Worm (Caenorhabditis elegans): Measurements from ENCODE around the gene osm-10.

osm-10 gene

ce11 chrIII:7226607-7227006 is 16.5 kb upstream of the osm-10 start, which contains the start of gene hsp-75:
TSS of gene hsp-75 (minus strand) at chrIII:7226707.
- no peak for TF ChIP-seq unc-62 (GFP tag; optimal IDR thresholded peaks at IDR 0.05)

- TF ChIP-seq unc-62 (GFP tag; optimal IDR thresholded peaks at IDR 0.05) = no peak
Observed at ce11 chrIII:7229687-7230086, 13.4 kb upstream of the osm-10 start, which contains the start of gene R151.8. TSS of gene R151.8 (minus strand) at chrIII:7229787.

- no peak for TF ChIP-seq unc-62 (GFP tag; optimal IDR thresholded peaks at IDR 0.05)
Observed at ce11 chrIII:7230841-7231240, 12.2 kb upstream of the osm-10 start, which contains the start of gene R151.10. TSS of gene R151.10 (minus strand) at chrIII:7230941.

- TF ChIP-seq unc-62 (GFP tag; optimal IDR thresholded peaks at IDR 0.05) = no peak
Observed at ce11 chrIII:7232782-7233181, 10.3 kb upstream of the osm-10 start, which contains the start of gene adr-2. TSS of gene adr-2 (minus strand) at chrIII:7232882.

ce11 chrIII:7234148-7234547 is 8.9 kb upstream of the osm-10 start, which contains the start of gene ndus-8:
TSS of gene ndus-8 (minus strand) at chrIII:7234202.
- TF ChIP-seq unc-62 (GFP tag; optimal IDR thresholded peaks at IDR 0.05) = no peak

- TF ChIP-seq unc-62 (GFP tag; optimal IDR thresholded peaks at IDR 0.05) = no peak
Observed at ce11 chrIII:7238727-7239126, 4.4 kb upstream of the osm-10 start, which contains the start of gene pars-1. TSS of gene pars-1 (plus strand) at chrIII:7239027.

ce11 chrIII:7239416-7239815 is 3.7 kb upstream of the osm-10 start:
- no peak for TF ChIP-seq unc-62 (GFP tag; optimal IDR thresholded peaks at IDR 0.05)

ce11 chrIII:7241065-7241464 is 2.0 kb upstream of the osm-10 start, which contains the start of gene ztf-31:
TSS of gene ztf-31 (plus strand) at chrIII:7241365.
- TF ChIP-seq unc-62 (GFP tag; optimal IDR thresholded peaks at IDR 0.05) = no peak

- TF ChIP-seq unc-62 (GFP tag; optimal IDR thresholded peaks at IDR 0.05) = no peak
Observed at ce11 chrIII:7246389-7246788, 3.3 kb downstream of the osm-10 start.

- TF ChIP-seq unc-62 (GFP tag; optimal IDR thresholded peaks at IDR 0.05) = no peak
Observed at ce11 chrIII:7247740-7248139, 4.7 kb downstream of the osm-10 start, which contains the start of gene zmp-6. TSS of gene zmp-6 (minus strand) at chrIII:7247840.

- no peak for TF ChIP-seq unc-62 (GFP tag; optimal IDR thresholded peaks at IDR 0.05)
Observed at ce11 chrIII:7253669-7254068, 10.6 kb downstream of the osm-10 start.

ce11 chrIII:7258931-7259330 is 15.9 kb downstream of the osm-10 start, which contains the start of gene B0361.4:
TSS of gene B0361.4 (plus strand) at chrIII:7258991.
- no peak for TF ChIP-seq unc-62 (GFP tag; optimal IDR thresholded peaks at IDR 0.05)

ce11 chrIII:7262592-7262991 is 19.5 kb downstream of the osm-10 start:
- TF ChIP-seq unc-62 (GFP tag; optimal IDR thresholded peaks at IDR 0.05) = no peak

- no peak for TF ChIP-seq unc-62 (GFP tag; optimal IDR thresholded peaks at IDR 0.05)
Observed at ce11 chrIII:7263028-7263427, 19.9 kb downstream of the osm-10 start.

- TF ChIP-seq unc-62 (GFP tag; optimal IDR thresholded peaks at IDR 0.05) = no peak
Observed at ce11 chrIII:7271083-7271482, 28.0 kb downstream of the osm-10 start.

ce11 chrIII:7272088-7272487 is 29.0 kb downstream of the osm-10 start:
- TF ChIP-seq unc-62 (GFP tag; optimal IDR thresholded peaks at IDR 0.05) = no peak

ce11 chrIII:7272828-7273227 is 29.7 kb downstream of the osm-10 start:
- TF ChIP-seq unc-62 (GFP tag; optimal IDR thresholded peaks at IDR 0.05) = no peak

- TF ChIP-seq unc-62 (GFP tag; optimal IDR thresholded peaks at IDR 0.05) = no peak
Observed at ce11 chrIII:7273718-7274117, 30.6 kb downstream of the osm-10 start.
